Worm (Caenorhabditis elegans) whole organism, young adult: ENCODE data around the gene T06C12.9.
A peak's percentile ranks its signal among the peaks of the same experiment; 100 is the strongest.

Experiments used
- B0035.1 ChIP-seq: sonication (generic microtip); optimal IDR thresholded peaks from 2 replicates; lab custom pipeline; 2016; ENCODE audit warnings: missing genetic modification characterization, mild to moderate bottlenecking, missing compliant biosample characterization, missing genotype, missing genetic modification reagents
- B0336.3 ChIP-seq: fragments of 200-800 bp; sonication (Bioruptor generic); IDR thresholded peaks from 2 replicates; pipeline ENCODE4 v1.3.6; 2022; ENCODE audit warnings: missing genetic modification characterization, missing compliant biosample characterization
- D2030.7 ChIP-seq: fragments of 200-800 bp; sonication (Bioruptor generic); IDR thresholded peaks from 2 replicates; pipeline ENCODE4 v1.3.6; 2022; ENCODE audit warnings: missing genetic modification reagents, missing genetic modification characterization, missing compliant biosample characterization
- F49E8.2 ChIP-seq: sonication (generic microtip); optimal IDR thresholded peaks from 3 replicates; lab custom pipeline; 2017; ENCODE audit warnings: missing genetic modification characterization, mild to moderate bottlenecking, missing compliant biosample characterization, antibody characterized with exemption, moderate library complexity; ENCODE audit not compliant: insufficient read depth
- F55B11.4 ChIP-seq: sonication (generic microtip); optimal IDR thresholded peaks from 2 replicates; lab custom pipeline; 2016; ENCODE audit warnings: missing compliant biosample characterization, missing genetic modification characterization, borderline replicate concordance; ENCODE audit not compliant: insufficient read depth
- K11D2.4 ChIP-seq: fragments of 200-800 bp; sonication (Bioruptor generic); IDR thresholded peaks from 2 replicates; pipeline ENCODE4 v1.3.6; 2022; ENCODE audit warnings: missing genetic modification reagents, missing genetic modification characterization, missing compliant biosample characterization
- T07F8.4 ChIP-seq: sonication (generic microtip); optimal IDR thresholded peaks from 2 replicates; lab custom pipeline; 2016; ENCODE audit warnings: mild to moderate bottlenecking, missing genetic modification characterization, moderate library complexity, missing compliant biosample characterization
- Y53F4B.3 ChIP-seq: fragments of 200-800 bp; sonication (Bioruptor generic); IDR thresholded peaks from 2 replicates; pipeline ENCODE4 v1.3.6; 2022; ENCODE audit warnings: missing genetic modification reagents, missing genetic modification characterization, missing compliant biosample characterization
- Y95B8A.8 ChIP-seq: fragments of 200-800 bp; sonication (Bioruptor generic); IDR thresholded peaks from 2 replicates; pipeline ENCODE4 v1.3.6; 2022; ENCODE audit warnings: missing genetic modification reagents, missing genetic modification characterization, missing compliant biosample characterization
- ZK185.1 ChIP-seq: sonication (generic microtip); optimal IDR thresholded peaks from 2 replicates; lab custom pipeline; 2016; ENCODE audit warnings: mild to moderate bottlenecking, missing genetic modification characterization, missing compliant biosample characterization; ENCODE audit not compliant: poor library complexity, severe bottlenecking
- athp-1 ChIP-seq: sonication (generic microtip); optimal IDR thresholded peaks from 2 replicates; lab custom pipeline; 2017; ENCODE audit warnings: mild to moderate bottlenecking, missing genetic modification characterization, missing compliant biosample characterization
- attf-5 ChIP-seq: fragments of 200-800 bp; sonication (Bioruptor generic); optimal IDR thresholded peaks from 2 replicates; lab custom pipeline; 2018; ENCODE audit warnings: mild to moderate bottlenecking, missing genetic modification characterization, missing compliant biosample characterization
- attf-6 ChIP-seq: fragments of 200-800 bp; sonication (Bioruptor generic); IDR thresholded peaks from 2 replicates; pipeline ENCODE4 v1.3.6; 2022; ENCODE audit warnings: missing genetic modification reagents, missing genetic modification characterization, missing compliant biosample characterization
- cebp-1 ChIP-seq, 2 experiments: fragments of 200-800 bp in 1 of 2; sonication (Bioruptor generic) in 1 of 2; sonication (generic microtip) in 1 of 2; IDR thresholded peaks in 1 of 2; optimal IDR thresholded peaks in 1 of 2; 2 replicates each; pipeline versions ENCODE4 v1.3.6 to Lab custom; 2017 to 2022; ENCODE audit warnings: missing compliant biosample characterization in 2 of 2, missing genetic modification characterization in 2 of 2, mild to moderate bottlenecking in 1 of 2, missing genetic modification reagents in 1 of 2, moderate library complexity in 1 of 2
- ceh-40 ChIP-seq: fragments of 200-800 bp; sonication (Bioruptor generic); IDR thresholded peaks from 2 replicates; pipeline ENCODE4 v1.3.6; 2022; ENCODE audit warnings: missing genetic modification characterization, missing compliant biosample characterization
- chd-7 ChIP-seq: sonication (generic microtip); optimal IDR thresholded peaks from 2 replicates; lab custom pipeline; 2016; ENCODE audit warnings: mild to moderate bottlenecking, missing genetic modification characterization, moderate library complexity, missing compliant biosample characterization
- die-1 ChIP-seq: sonication (generic microtip); optimal IDR thresholded peaks from 2 replicates; lab custom pipeline; 2016; ENCODE audit warnings: missing genotype, mild to moderate bottlenecking, missing genetic modification characterization, missing compliant biosample characterization
- dox-1 ChIP-seq: fragments of 200-800 bp; sonication (Bioruptor generic); IDR thresholded peaks from 2 replicates; pipeline ENCODE4 v1.3.6; 2022; ENCODE audit warnings: missing genetic modification reagents, missing genetic modification characterization, missing compliant biosample characterization
- dpff-1 ChIP-seq: sonication (generic microtip); optimal IDR thresholded peaks from 2 replicates; lab custom pipeline; 2017; ENCODE audit warnings: mild to moderate bottlenecking, missing genetic modification characterization, missing compliant biosample characterization
- egrh-3 ChIP-seq: fragments of 200-800 bp; sonication (Bioruptor generic); IDR thresholded peaks from 2 replicates; pipeline ENCODE4 v1.3.6; 2022; ENCODE audit warnings: missing genetic modification reagents, missing genetic modification characterization, missing compliant biosample characterization
- ets-4 ChIP-seq: fragments of 200-800 bp; sonication (Bioruptor generic); optimal IDR thresholded peaks from 2 replicates; lab custom pipeline; 2018; ENCODE audit warnings: mild to moderate bottlenecking, missing genetic modification characterization, missing compliant biosample characterization
- fkh-3 ChIP-seq: sonication (generic microtip); optimal IDR thresholded peaks from 2 replicates; lab custom pipeline; 2016; ENCODE audit warnings: mild to moderate bottlenecking, missing genetic modification characterization, missing compliant biosample characterization
- gei-17 ChIP-seq: fragments of 200-800 bp; sonication (Bioruptor generic); optimal IDR thresholded peaks from 2 replicates; lab custom pipeline; 2018; ENCODE audit warnings: mild to moderate bottlenecking, missing genetic modification characterization, missing compliant biosample characterization
- him-1 ChIP-seq: sonication (generic microtip); optimal IDR thresholded peaks from 2 replicates; lab custom pipeline; 2016; ENCODE audit warnings: missing genotype, missing genetic modification reagents, missing genetic modification characterization, missing compliant biosample characterization
- hlh-12 ChIP-seq: sonication (generic microtip); optimal IDR thresholded peaks from 2 replicates; lab custom pipeline; 2016; ENCODE audit warnings: missing genetic modification characterization, missing compliant biosample characterization
- hmg-1.2 ChIP-seq: fragments of 200-800 bp; sonication (Bioruptor generic); IDR thresholded peaks from 2 replicates; pipeline ENCODE4 v1.3.6; 2022; ENCODE audit warnings: missing genetic modification reagents, missing genetic modification characterization, missing compliant biosample characterization
- hmg-20 ChIP-seq: fragments of 200-800 bp; sonication (Bioruptor generic); IDR thresholded peaks from 2 replicates; pipeline ENCODE4 v1.3.6; 2022; ENCODE audit warnings: missing genetic modification reagents, missing genetic modification characterization, missing compliant biosample characterization
- hrde-1 ChIP-seq: sonication (generic microtip); optimal IDR thresholded peaks from 2 replicates; lab custom pipeline; 2016; ENCODE audit warnings: missing genetic modification characterization, mild to moderate bottlenecking, missing compliant biosample characterization, moderate library complexity, missing genotype, missing genetic modification reagents, borderline replicate concordance
- lag-1 ChIP-seq: fragments of 200-800 bp; sonication (Bioruptor generic); IDR thresholded peaks from 2 replicates; pipeline ENCODE4 v1.3.6; 2022; ENCODE audit warnings: missing genetic modification reagents, missing genetic modification characterization, missing compliant biosample characterization
- lin-26 ChIP-seq: fragments of 200-800 bp; sonication (Bioruptor generic); IDR thresholded peaks from 2 replicates; pipeline ENCODE4 v1.3.6; 2022; ENCODE audit warnings: missing genetic modification reagents, missing genetic modification characterization, missing compliant biosample characterization
- lin-40 ChIP-seq: sonication (generic microtip); optimal IDR thresholded peaks from 2 replicates; lab custom pipeline; 2016; ENCODE audit warnings: missing genetic modification characterization, mild to moderate bottlenecking, missing compliant biosample characterization, missing genotype, missing genetic modification reagents
- lir-1 ChIP-seq: fragments of 200-800 bp; sonication (Bioruptor generic); conservative IDR thresholded peaks from 2 replicates; pipeline ENCODE4 v1.3.6; 2022; ENCODE audit warnings: missing genetic modification reagents, missing genetic modification characterization, missing compliant biosample characterization
- mcd-1 ChIP-seq: fragments of 200-800 bp; sonication (Bioruptor generic); IDR thresholded peaks from 2 replicates; pipeline ENCODE4 v1.3.6; 2022; ENCODE audit warnings: missing genetic modification reagents, missing genetic modification characterization, missing compliant biosample characterization
- mel-28 ChIP-seq: sonication (generic microtip); optimal IDR thresholded peaks from 2 replicates; lab custom pipeline; 2016; ENCODE audit warnings: borderline replicate concordance, mild to moderate bottlenecking, missing genetic modification characterization, missing compliant biosample characterization
- nfyb-1 ChIP-seq: fragments of 200-800 bp; sonication (Bioruptor generic); IDR thresholded peaks from 2 replicates; pipeline ENCODE4 v1.3.6; 2022; ENCODE audit warnings: missing genetic modification reagents, missing genetic modification characterization, missing compliant biosample characterization
- nhr-80 ChIP-seq: sonication (generic microtip); optimal IDR thresholded peaks from 2 replicates; lab custom pipeline; 2016; ENCODE audit warnings: missing genetic modification characterization, missing compliant biosample characterization
- pha-4 ChIP-seq: fragments of 150-350 bp; sonication (generic microtip); optimal IDR thresholded peaks from 2 replicates; lab custom pipeline; 2014; ENCODE audit warnings: missing biosample characterization, missing genetic modification reagents, missing genetic modification characterization
- rcor-1 ChIP-seq: fragments of 200-800 bp; sonication (Bioruptor generic); IDR thresholded peaks from 2 replicates; pipeline ENCODE4 v1.3.6; 2022; ENCODE audit warnings: missing genetic modification reagents, missing genetic modification characterization, missing compliant biosample characterization
- rec-8 ChIP-seq, 2 experiments: sonication (generic microtip); optimal IDR thresholded peaks; 2 replicates each; lab custom pipeline; 2016; ENCODE audit warnings: mild to moderate bottlenecking in 2 of 2, missing genetic modification characterization in 2 of 2, missing genetic modification reagents in 2 of 2, missing genotype in 2 of 2, missing biosample characterization in 1 of 2, missing compliant biosample characterization in 1 of 2, moderate library complexity in 1 of 2
- snpc-4 ChIP-seq, 5 experiments: fragments of 150-350 bp in 1 of 5; sonication (generic microtip) in 4 of 5; optimal IDR thresholded peaks; 2 replicates each; lab custom pipeline; 2014 to 2018; ENCODE audit warnings: missing genetic modification characterization in 5 of 5, missing biosample characterization in 3 of 5, antibody characterized with exemption in 2 of 5, mild to moderate bottlenecking in 2 of 5, missing compliant biosample characterization in 2 of 5, missing genotype in 2 of 5, moderate library complexity in 2 of 5, missing genetic modification reagents in 1 of 5
- somi-1 ChIP-seq: fragments of 200-800 bp; sonication (Bioruptor generic); optimal IDR thresholded peaks from 2 replicates; lab custom pipeline; 2018; ENCODE audit warnings: mild to moderate bottlenecking, missing genetic modification characterization, missing compliant biosample characterization
- tbx-9 ChIP-seq: sonication (generic microtip); optimal IDR thresholded peaks from 2 replicates; lab custom pipeline; 2016; ENCODE audit warnings: borderline replicate concordance, missing genetic modification characterization, inconsistent platforms, missing compliant biosample characterization
- zim-3 ChIP-seq: sonication (generic microtip); optimal IDR thresholded peaks from 2 replicates; lab custom pipeline; 2017; ENCODE audit warnings: mild to moderate bottlenecking, missing genetic modification characterization, moderate library complexity, missing compliant biosample characterization
- ztf-22 ChIP-seq: fragments of 200-800 bp; sonication (Bioruptor generic); optimal IDR thresholded peaks from 2 replicates; lab custom pipeline; 2018; ENCODE audit warnings: mild to moderate bottlenecking, missing genetic modification characterization, moderate library complexity, missing compliant biosample characterization
- ztf-26 ChIP-seq: sonication (generic microtip); optimal IDR thresholded peaks from 2 replicates; lab custom pipeline; 2017; ENCODE audit warnings: missing genetic modification characterization, missing compliant biosample characterization

Gene T06C12.9

ce11 chrV:15884698-15885097 is 1.2 kb downstream of the T06C12.9 start, which contains the start of gene oac-42:
oac-42 (minus strand) TSS chrV:15884798.
- no peak for TF ChIP-seq F55B11.4
- no peak for TF ChIP-seq K11D2.4 (GFP tag; lab: Robert Waterston, UW)
- TF ChIP-seq lin-26 = no peak
- no peak for TF ChIP-seq Y53F4B.3 (GFP tag; lab: Robert Waterston, UW)
- no peak for TF ChIP-seq Y95B8A.8 (GFP tag; lab: Robert Waterston, UW)
- no peak for TF ChIP-seq T07F8.4 (tag; lab: Kevin White, UChicago)
- TF ChIP-seq ceh-40 (GFP tag; lab: Robert Waterston, UW) = no peak
- no peak for TF ChIP-seq ets-4 (GFP tag; lab: Kevin White, UChicago)

- TF ChIP-seq rec-8 (tag; optimal IDR thresholded peaks at IDR 0.05; lab: Kevin White, UChicago) (no peak), mel-28 (tag; lab: Kevin White, UChicago) (no peak), K11D2.4 (GFP tag; lab: Robert Waterston, UW) (no peak), tbx-9 (no peak), hrde-1 (tag; lab: Kevin White, UChicago) (no peak), ceh-40 (GFP tag; lab: Robert Waterston, UW) (no peak), pha-4 (tag; lab: Kevin White, UChicago) (peak; percentile 52), zim-3 (tag; lab: Kevin White, UChicago) (no peak), lir-1 (GFP tag; lab: Robert Waterston, UW) (no peak), lin-40 (tag; lab: Kevin White, UChicago) (no peak), ZK185.1 (no peak), ztf-22 (GFP tag; lab: Kevin White, UChicago) (no peak), cebp-1 (GFP tag; IDR thresholded peaks at IDR 0.05; lab: Robert Waterston, UW) (peak; percentile 91), cebp-1 (tag; optimal IDR thresholded peaks at IDR 0.05; lab: Kevin White, UChicago) (peak; percentile 94), egrh-3 (GFP tag; lab: Robert Waterston, UW) (no peak), gei-17 (GFP tag; lab: Kevin White, UChicago) (no peak), hmg-1.2 (GFP tag; lab: Robert Waterston, UW) (peak; percentile 62; the same call in 1 of the 2 replicates), him-1 (tag; lab: Kevin White, UChicago) (no peak), mcd-1 (GFP tag; lab: Robert Waterston, UW) (no peak), ztf-26 (tag; lab: Kevin White, UChicago) (no peak), nfyb-1 (GFP tag; lab: Robert Waterston, UW) (peak; percentile 60; the same call in 1 of the 2 replicates), dpff-1 (tag; lab: Kevin White, UChicago) (no peak), die-1 (tag; lab: Kevin White, UChicago) (no peak), lag-1 (GFP tag; lab: Robert Waterston, UW) (no peak), F49E8.2 (no peak), B0336.3 (GFP tag; lab: Robert Waterston, UW) (0 out of 2 replicates have a peak, but pooled peaks have one; percentile 35), athp-1 (tag; lab: Kevin White, UChicago) (no peak), D2030.7 (GFP tag; lab: Robert Waterston, UW) (no peak), rcor-1 (GFP tag; lab: Robert Waterston, UW) (no peak), somi-1 (GFP tag; lab: Kevin White, UChicago) (no peak), nhr-80 (peak; percentile 70), B0035.1 (tag; lab: Kevin White, UChicago) (no peak), dox-1 (GFP tag; lab: Robert Waterston, UW) (0 out of 2 replicates have a peak, but pooled peaks have one; percentile 23), snpc-4 (GFP tag; optimal IDR thresholded peaks at IDR 0.05; lab: Kevin White, UChicago) (no peak), snpc-4 (tag; optimal IDR thresholded peaks at IDR 0.05; lab: Kevin White, UChicago) (peak in 1 of 4 experiments; percentile 11), chd-7 (tag; lab: Kevin White, UChicago) (no peak), attf-5 (peak; percentile 77), hmg-20 (GFP tag; lab: Robert Waterston, UW) (no peak), fkh-3 (no peak), hlh-12 (tag; lab: Kevin White, UChicago) (no peak), attf-6 (no peak)
These were observed 5.2 kb downstream of the T06C12.9 start for ce11 chrV:15880705-15881104.
